Worm (Caenorhabditis elegans) whole organism, L1 larva: ENCODE results near the gene C36B7.2.

ENCODE experiments used
- C04F5.9 ChIP-seq: sonication (generic microtip); optimal IDR thresholded peaks from 2 replicates; lab custom pipeline; 2016; ENCODE audit warnings: missing genetic modification characterization, missing compliant biosample characterization
- C34B4.2 ChIP-seq: sonication (generic microtip); optimal IDR thresholded peaks from 2 replicates; lab custom pipeline; 2017; ENCODE audit warnings: mild to moderate bottlenecking, missing genetic modification characterization, missing compliant biosample characterization
- Y116A8C.19 ChIP-seq: sonication (generic microtip); optimal IDR thresholded peaks from 2 replicates; lab custom pipeline; 2016; ENCODE audit warnings: missing compliant biosample characterization, missing genetic modification characterization, borderline replicate concordance
- ama-1 ChIP-seq: fragments of 150-350 bp; optimal IDR thresholded peaks from 2 replicates; lab custom pipeline; 2014
- ceh-63 ChIP-seq: fragments of 200-800 bp; sonication (Bioruptor generic); optimal IDR thresholded peaks from 2 replicates; lab custom pipeline; 2018; ENCODE audit warnings: mild to moderate bottlenecking, missing genetic modification characterization, missing compliant biosample characterization
- ceh-88 ChIP-seq: fragments of 200-800 bp; sonication (Bioruptor generic); IDR thresholded peaks from 2 replicates; pipeline ENCODE4 v1.3.6; 2022; ENCODE audit warnings: missing genetic modification characterization, missing compliant biosample characterization
- dpl-1 ChIP-seq, 3 experiments: fragments of 150-350 bp in 2 of 3; sonication (generic microtip) in 1 of 3; optimal IDR thresholded peaks; 2 replicates each; lab custom pipeline; 2014 to 2017; ENCODE audit warnings: missing biosample characterization in 3 of 3, missing genetic modification characterization in 3 of 3, missing genetic modification reagents in 3 of 3
- dsc-1 ChIP-seq: sonication (generic microtip); optimal IDR thresholded peaks from 2 replicates; lab custom pipeline; 2016; ENCODE audit warnings: mild to moderate bottlenecking, missing genetic modification characterization, missing compliant biosample characterization
- efl-1 ChIP-seq, 4 experiments: fragments of 150-350 bp; optimal IDR thresholded peaks in 3 of 4; peaks in 1 of 4; 1 replicate in 1 of 4; 2 replicates in 3 of 4; lab custom pipeline; 2014; ENCODE audit warnings: missing biosample characterization in 2 of 4, missing genetic modification characterization in 2 of 4, missing genetic modification reagents in 2 of 4
- efl-3 ChIP-seq: fragments of 200-800 bp; sonication (Bioruptor generic); optimal IDR thresholded peaks from 2 replicates; lab custom pipeline; 2018; ENCODE audit warnings: mild to moderate bottlenecking, missing genetic modification characterization, missing compliant biosample characterization
- egl-27 ChIP-seq, 2 experiments: fragments of 150-350 bp in 1 of 2; sonication (generic microtip); optimal IDR thresholded peaks; 3 replicates each; lab custom pipeline; 2017 to 2018; ENCODE audit warnings: missing biosample characterization in 2 of 2, missing genetic modification characterization in 2 of 2, missing genetic modification reagents in 2 of 2
- ets-5 ChIP-seq: fragments of 200-800 bp; sonication (Bioruptor generic); IDR thresholded peaks from 2 replicates; pipeline ENCODE4 v1.3.6; 2022; ENCODE audit warnings: missing genetic modification characterization, missing compliant biosample characterization
- fkh-10 ChIP-seq: sonication (generic microtip); optimal IDR thresholded peaks from 2 replicates; lab custom pipeline; 2017; ENCODE audit warnings: missing biosample characterization, missing genetic modification reagents, missing genetic modification characterization
- fkh-4 ChIP-seq: sonication (generic microtip); optimal IDR thresholded peaks from 2 replicates; lab custom pipeline; 2016; ENCODE audit warnings: missing compliant biosample characterization, missing genetic modification characterization, borderline replicate concordance
- fos-1 ChIP-seq: fragments of 150-350 bp; optimal IDR thresholded peaks from 2 replicates; lab custom pipeline; 2014; ENCODE audit warnings: missing biosample characterization, missing genetic modification characterization
- grh-1 ChIP-seq: fragments of 200-800 bp; sonication (Bioruptor generic); IDR thresholded peaks from 2 replicates; pipeline ENCODE4 v1.3.6; 2022; ENCODE audit warnings: missing genetic modification reagents, missing genetic modification characterization, missing compliant biosample characterization
- hlh-4 ChIP-seq: sonication (generic microtip); optimal IDR thresholded peaks from 2 replicates; lab custom pipeline; 2016; ENCODE audit warnings: mild to moderate bottlenecking, missing genetic modification characterization, missing compliant biosample characterization
- isw-1 ChIP-seq: fragments of 200-800 bp; sonication (Bioruptor generic); IDR thresholded peaks from 2 replicates; pipeline ENCODE4 v1.3.6; 2022; ENCODE audit warnings: missing genetic modification characterization, missing compliant biosample characterization
- jun-1 ChIP-seq: fragments of 150-350 bp; optimal IDR thresholded peaks from 2 replicates; lab custom pipeline; 2014; ENCODE audit warnings: missing biosample characterization, missing genetic modification reagents, missing genetic modification characterization
- lin-13 ChIP-seq: fragments of 150-350 bp; optimal IDR thresholded peaks from 2 replicates; lab custom pipeline; 2014; ENCODE audit warnings: missing biosample characterization, missing genetic modification reagents, missing genetic modification characterization
- lin-39 ChIP-seq: fragments of 150-350 bp; optimal IDR thresholded peaks from 2 replicates; lab custom pipeline; 2014; ENCODE audit warnings: missing biosample characterization, missing genetic modification reagents, missing genetic modification characterization
- lsy-2 ChIP-seq, 2 experiments: fragments of 150-350 bp; optimal IDR thresholded peaks; 2 replicates each; lab custom pipeline; 2014; ENCODE audit warnings: missing biosample characterization in 2 of 2, missing genetic modification characterization in 2 of 2
- mab-9 ChIP-seq: fragments of 200-800 bp; sonication (Bioruptor generic); IDR thresholded peaks from 2 replicates; pipeline ENCODE4 v1.3.6; 2022; ENCODE audit warnings: missing genetic modification reagents, missing genetic modification characterization, missing compliant biosample characterization
- mef-2 ChIP-seq: fragments of 150-350 bp; optimal IDR thresholded peaks from 2 replicates; lab custom pipeline; 2014; ENCODE audit warnings: missing biosample characterization, missing genetic modification characterization
- mep-1 ChIP-seq: fragments of 150-350 bp; optimal IDR thresholded peaks from 2 replicates; lab custom pipeline; 2014; ENCODE audit warnings: missing biosample characterization, missing genetic modification characterization
- nhr-12 ChIP-seq: sonication (generic microtip); optimal IDR thresholded peaks from 2 replicates; lab custom pipeline; 2017; ENCODE audit warnings: missing biosample characterization, missing genetic modification characterization
- nhr-20 ChIP-seq: sonication (generic microtip); optimal IDR thresholded peaks from 2 replicates; lab custom pipeline; 2016; ENCODE audit warnings: mild to moderate bottlenecking, missing genetic modification characterization, missing compliant biosample characterization
- nhr-237 ChIP-seq: fragments of 150-350 bp; optimal IDR thresholded peaks from 2 replicates; lab custom pipeline; 2014; ENCODE audit warnings: missing biosample characterization, missing genetic modification characterization
- nhr-28 ChIP-seq: fragments of 150-350 bp; optimal IDR thresholded peaks from 2 replicates; lab custom pipeline; 2014; ENCODE audit warnings: missing biosample characterization, missing genetic modification characterization
- nhr-71 ChIP-seq: sonication (generic microtip); optimal IDR thresholded peaks from 2 replicates; lab custom pipeline; 2016; ENCODE audit warnings: mild to moderate bottlenecking, missing genetic modification characterization, moderate library complexity, missing compliant biosample characterization
- nhr-77 ChIP-seq: fragments of 150-350 bp; optimal IDR thresholded peaks from 2 replicates; lab custom pipeline; 2014; ENCODE audit warnings: missing biosample characterization, missing genetic modification characterization
- nhr-90 ChIP-seq: sonication (generic microtip); optimal IDR thresholded peaks from 2 replicates; lab custom pipeline; 2016; ENCODE audit warnings: mild to moderate bottlenecking, missing genetic modification characterization, missing compliant biosample characterization; ENCODE audit not compliant: poor library complexity
- pag-3 ChIP-seq: sonication (generic microtip); optimal IDR thresholded peaks from 2 replicates; lab custom pipeline; 2017; ENCODE audit warnings: missing genetic modification characterization, mild to moderate bottlenecking, missing compliant biosample characterization, antibody characterized with exemption, borderline replicate concordance; ENCODE audit not compliant: insufficient read depth
- pqm-1 ChIP-seq: sonication (generic microtip); optimal IDR thresholded peaks from 3 replicates; lab custom pipeline; 2017; ENCODE audit warnings: missing biosample characterization, missing genetic modification characterization
- rnt-1 ChIP-seq: sonication (generic microtip); optimal IDR thresholded peaks from 2 replicates; lab custom pipeline; 2016; ENCODE audit warnings: mild to moderate bottlenecking, missing genetic modification characterization, moderate library complexity, missing compliant biosample characterization
- skn-1 ChIP-seq: fragments of 150-350 bp; optimal IDR thresholded peaks from 2 replicates; lab custom pipeline; 2014; ENCODE audit warnings: missing biosample characterization, missing genetic modification characterization
- snu-23 ChIP-seq: sonication (generic microtip); optimal IDR thresholded peaks from 2 replicates; lab custom pipeline; 2016; ENCODE audit warnings: missing genetic modification characterization, missing compliant biosample characterization
- sox-4 ChIP-seq: sonication (generic microtip); optimal IDR thresholded peaks from 2 replicates; lab custom pipeline; 2016; ENCODE audit warnings: missing genetic modification characterization, missing compliant biosample characterization
- swsn-7 ChIP-seq: sonication (generic microtip); optimal IDR thresholded peaks from 2 replicates; lab custom pipeline; 2016; ENCODE audit warnings: missing genetic modification characterization, missing compliant biosample characterization
- unc-130 ChIP-seq: fragments of 150-350 bp; optimal IDR thresholded peaks from 2 replicates; lab custom pipeline; 2017; ENCODE audit warnings: missing biosample characterization, missing genetic modification characterization, inconsistent platforms
- unc-62 ChIP-seq: fragments of 150-350 bp; optimal IDR thresholded peaks from 2 replicates; lab custom pipeline; 2014; ENCODE audit warnings: missing biosample characterization, missing genetic modification reagents, missing genetic modification characterization
- unc-86 ChIP-seq: sonication (generic microtip); optimal IDR thresholded peaks from 2 replicates; lab custom pipeline; 2016; ENCODE audit warnings: missing genetic modification characterization, missing compliant biosample characterization
- vab-15 ChIP-seq: sonication (generic microtip); optimal IDR thresholded peaks from 2 replicates; lab custom pipeline; 2017; ENCODE audit warnings: missing genotype, mild to moderate bottlenecking, missing genetic modification characterization, missing compliant biosample characterization
- zag-1 ChIP-seq: fragments of 150-350 bp; optimal IDR thresholded peaks from 2 replicates; lab custom pipeline; 2014; ENCODE audit warnings: missing biosample characterization, missing genetic modification characterization
- zip-4 ChIP-seq: fragments of 200-800 bp; sonication (Bioruptor generic); optimal IDR thresholded peaks from 2 replicates; lab custom pipeline; 2018; ENCODE audit warnings: mild to moderate bottlenecking, missing genetic modification characterization, moderate library complexity, missing compliant biosample characterization
- ztf-11 ChIP-seq, 2 experiments: sonication (generic microtip); optimal IDR thresholded peaks; 2 replicates each; lab custom pipeline; 2016 to 2017; ENCODE audit warnings: missing genetic modification characterization in 2 of 2, missing biosample characterization in 1 of 2, missing compliant biosample characterization in 1 of 2

C36B7.2 gene

ce11 chrX:7151189-7151857 lies 45.1 kb downstream of the C36B7.2 start, which contains the start of gene lam-2:
TSS of gene lam-2 (minus strand) at chrX:7151239.
- TF ChIP-seq zip-4 (no peak), sox-4 (tag; lab: Kevin White, UChicago) (no peak), dsc-1 (tag; lab: Kevin White, UChicago) (peak; percentile 4), grh-1 (GFP tag; lab: Robert Waterston, UW) (no peak), egl-27 (tag; optimal IDR thresholded peaks at IDR 0.05; lab: Kevin White, UChicago) (no peak), lsy-2 (tag; optimal IDR thresholded peaks at IDR 0.05; lab: Kevin White, UChicago) (no peak), hlh-4 (no peak), jun-1 (tag; lab: Kevin White, UChicago) (no peak)

- no peak for TF ChIP-seq efl-1 (optimal IDR thresholded peaks at IDR 0.05; lab: Kevin White, UChicago)
- peak in 1 of 2 experiments; percentile 87 for TF ChIP-seq efl-1 (GFP tag; optimal IDR thresholded peaks at IDR 0.05 in 1 of 2; lab: Kevin White, UChicago)
- no peak for TF ChIP-seq mab-9 (GFP tag; lab: Robert Waterston, UW)
- no peak for TF ChIP-seq swsn-7 (tag; lab: Kevin White, UChicago)
- TF ChIP-seq nhr-77 (tag; lab: Kevin White, UChicago) = no peak
- no peak for TF ChIP-seq ceh-63 (GFP tag; lab: Kevin White, UChicago)
- TF ChIP-seq lin-13 (GFP tag; lab: Kevin White, UChicago) = no peak
- no peak for TF ChIP-seq ama-1 (lab: Kevin White, UChicago)
- TF ChIP-seq mep-1 (tag; lab: Kevin White, UChicago) = no peak
- TF ChIP-seq, all 84 proteins: peak for 1
Observed at ce11 chrX:7151976-7152528, 45.8 kb downstream of the C36B7.2 start.

- TF ChIP-seq efl-3 (GFP tag; lab: Kevin White, UChicago) = no peak
- no peak for TF ChIP-seq nhr-20
- peak; percentile 33 for TF ChIP-seq snu-23 (GFP tag; lab: Kevin White, UChicago)
- TF ChIP-seq fkh-4 = no peak
- TF ChIP-seq ceh-88 = no peak
- no peak for TF ChIP-seq pqm-1 (tag; lab: Kevin White, UChicago)
- TF ChIP-seq grh-1 (GFP tag; lab: Robert Waterston, UW) = no peak
- no peak for TF ChIP-seq nhr-90 (tag; lab: Kevin White, UChicago)
- no peak for TF ChIP-seq pag-3 (tag; lab: Kevin White, UChicago)
- TF ChIP-seq nhr-12 (tag; lab: Kevin White, UChicago) = no peak
- no peak for TF ChIP-seq skn-1 (tag; lab: Kevin White, UChicago)
- TF ChIP-seq zag-1 (tag; lab: Kevin White, UChicago) = no peak
- no peak for TF ChIP-seq hlh-4
- TF ChIP-seq vab-15 (tag; lab: Kevin White, UChicago) = no peak
- no peak for TF ChIP-seq jun-1 (tag; lab: Kevin White, UChicago)
- no peak for TF ChIP-seq fos-1 (tag; lab: Kevin White, UChicago)
- no peak for TF ChIP-seq unc-62 (GFP tag; lab: Kevin White, UChicago)
- no peak for TF ChIP-seq unc-86
- TF ChIP-seq C34B4.2 = no peak
- TF ChIP-seq lin-39 (tag; lab: Kevin White, UChicago) = no peak
- TF ChIP-seq ets-5 (GFP tag; lab: Robert Waterston, UW) = no peak
- no peak for TF ChIP-seq nhr-28
- peak in 1 of 2 experiments; percentile 17 for TF ChIP-seq efl-1 (optimal IDR thresholded peaks at IDR 0.05; lab: Kevin White, UChicago)
- peak in 1 of 2 experiments; percentile 90 for TF ChIP-seq efl-1 (GFP tag; optimal IDR thresholded peaks at IDR 0.05 in 1 of 2; lab: Kevin White, UChicago)
- no peak for TF ChIP-seq fkh-10 (GFP tag; lab: Kevin White, UChicago)
- TF ChIP-seq nhr-77 (tag; lab: Kevin White, UChicago) = no peak
- TF ChIP-seq nhr-71 (tag; lab: Kevin White, UChicago) = peak; percentile 68
- TF ChIP-seq dpl-1 (GFP tag; optimal IDR thresholded peaks at IDR 0.05; lab: Kevin White, UChicago) = peak in 2 of 3 experiments; percentile 2 to 22
- no peak for TF ChIP-seq Y116A8C.19 (tag; lab: Kevin White, UChicago)
- TF ChIP-seq isw-1 (GFP tag; lab: Robert Waterston, UW) = no peak
- TF ChIP-seq lsy-2 (tag; optimal IDR thresholded peaks at IDR 0.05; lab: Kevin White, UChicago) = no peak
- TF ChIP-seq dsc-1 (tag; lab: Kevin White, UChicago) = peak; percentile 66
- TF ChIP-seq C04F5.9 (tag; lab: Kevin White, UChicago) = no peak
- peak; percentile 65 for TF ChIP-seq rnt-1 (tag; lab: Kevin White, UChicago)
- no peak for TF ChIP-seq mef-2
- peak; percentile 44 for TF ChIP-seq unc-130 (tag; lab: Kevin White, UChicago)
- no peak for TF ChIP-seq ztf-11 (tag; optimal IDR thresholded peaks at IDR 0.05; lab: Kevin White, UChicago)
- no peak for TF ChIP-seq nhr-237
Observed at ce11 chrX:7153460-7153859, 47.3 kb downstream of the C36B7.2 start.
